Fruit fly (Drosophila melanogaster): Measurements from ENCODE around the gene colt.
A peak's percentile ranks its signal among the peaks of the same experiment; 100 is the strongest.

The colt gene

dm6 chr2L:2769476-2770185 is at the start of gene colt, which contains the start of gene HINT1 (continued):
- TF ChIP-seq CG14710 (tag; optimal IDR thresholded peaks at IDR 0.05) (peak; percentile 70), knrl (GFP tag; IDR thresholded peaks at IDR 0.05; ENCODE audit: partially characterized antibody) (peak; percentile 36; the same call in 1 of the 3 replicates), hkb (optimal IDR thresholded peaks at IDR 0.05) (no peak), hkb (GFP tag; IDR thresholded peaks at IDR 0.05) (no peak), her (GFP tag; optimal IDR thresholded peaks at IDR 0.05) (peak; percentile 99), CoRest (tag; optimal IDR thresholded peaks at IDR 0.05) (peak; percentile 47), btn (GFP tag; optimal IDR thresholded peaks at IDR 0.05) (no peak), CG4328 (GFP tag; optimal IDR thresholded peaks at IDR 0.05) (no peak), Mad (GFP tag; optimal IDR thresholded peaks at IDR 0.05) (no peak), chif (GFP tag; optimal IDR thresholded peaks at IDR 0.05) (no peak), Doc2 (GFP tag; IDR thresholded peaks at IDR 0.05) (no peak), CG12942 (GFP tag; optimal IDR thresholded peaks at IDR 0.05) (no peak), Blimp-1 (GFP tag; optimal IDR thresholded peaks at IDR 0.05) (no peak), Deaf1 (tag; optimal IDR thresholded peaks at IDR 0.05) (peak; percentile 60), Elba2 (GFP tag; optimal IDR thresholded peaks at IDR 0.05) (no peak), chn (GFP tag; optimal IDR thresholded peaks at IDR 0.05) (no peak), Rfx (GFP tag; IDR thresholded peaks at IDR 0.05) (peak; percentile 37; the same call in 1 of the 2 replicates), CG14441 (GFP tag; IDR thresholded peaks at IDR 0.05) (peak; percentile 37; the same call in 1 of the 2 replicates), CG12391 (tag; optimal IDR thresholded peaks at IDR 0.05) (peak; percentile 29), Hr78 (GFP tag; optimal IDR thresholded peaks at IDR 0.05) (peak in 1 of 2 experiments; percentile 9), Dp (GFP tag; optimal IDR thresholded peaks at IDR 0.05) (peak; percentile 41), lilli (GFP tag; optimal IDR thresholded peaks at IDR 0.05) (peak; percentile 17), dysf (GFP tag; IDR thresholded peaks at IDR 0.05) (no peak), Mrtf (GFP tag; IDR thresholded peaks at IDR 0.05) (no peak), Sry-δ (GFP tag; optimal IDR thresholded peaks at IDR 0.05) (peak; percentile 41), crp (GFP tag; optimal IDR thresholded peaks at IDR 0.05) (peak in 1 of 2 experiments; percentile 54), dmrt99B (tag; optimal IDR thresholded peaks at IDR 0.05) (no peak), CG10267 (tag; optimal IDR thresholded peaks at IDR 0.05) (peak; percentile 45)

- TF ChIP-seq Doc3 (GFP tag; IDR thresholded peaks at IDR 0.05; ENCODE audit: partially characterized antibody) = no peak
- TF ChIP-seq ATbp (GFP tag; optimal IDR thresholded peaks at IDR 0.05) = no peak
- no peak for TF ChIP-seq D19B (GFP tag; optimal IDR thresholded peaks at IDR 0.05)
- TF ChIP-seq ac (GFP tag; optimal IDR thresholded peaks at IDR 0.05) = no peak
- TF ChIP-seq NFAT (GFP tag; IDR thresholded peaks at IDR 0.05) = no peak
- peak in 1 of 2 experiments; percentile 70 for TF ChIP-seq crp (GFP tag; optimal IDR thresholded peaks at IDR 0.05)
- TF ChIP-seq Dp (GFP tag; optimal IDR thresholded peaks at IDR 0.05) = peak; percentile 70
- no peak for TF ChIP-seq MESR4 (GFP tag; optimal IDR thresholded peaks at IDR 0.05)
- TF ChIP-seq Hsf (GFP tag; optimal IDR thresholded peaks at IDR 0.05) = no peak
- TF ChIP-seq dimm (GFP tag; IDR thresholded peaks at IDR 0.05) = no peak
- TF ChIP-seq CG31365 (tag; optimal IDR thresholded peaks at IDR 0.05) = peak; percentile 94
- TF ChIP-seq E2f2 (GFP tag; IDR thresholded peaks at IDR 0.05) = peak; percentile 75
- peak; percentile 100 for TF ChIP-seq ewg (GFP tag; optimal IDR thresholded peaks at IDR 0.05)
- no peak for TF ChIP-seq CG7987 (GFP tag; optimal IDR thresholded peaks at IDR 0.05)
- no peak for TF ChIP-seq BEAF-32 (GFP tag; optimal IDR thresholded peaks at IDR 0.05)
- no peak for TF ChIP-seq CG10209 (GFP tag; optimal IDR thresholded peaks at IDR 0.05)
- peak; percentile 15 for TF ChIP-seq pzg (GFP tag; optimal IDR thresholded peaks at IDR 0.05)
- no peak for TF ChIP-seq esg (GFP tag; conservative IDR thresholded peaks at IDR 0.05)
- TF ChIP-seq CG33557 (GFP tag; optimal IDR thresholded peaks at IDR 0.05) = no peak
- no peak for TF ChIP-seq Lim3 (GFP tag; IDR thresholded peaks at IDR 0.05)
- no peak for TF ChIP-seq E2f1 (GFP tag; IDR thresholded peaks at IDR 0.05)
- no peak for TF ChIP-seq fd64A (GFP tag; optimal IDR thresholded peaks at IDR 0.05)
- TF ChIP-seq caup (GFP tag; optimal IDR thresholded peaks at IDR 0.05; ENCODE audit: severe bottlenecking) = no peak
Observed at dm6 chr2L:2815673-2816072, 45.8 kb upstream of the colt start, which contains the start of gene G6P. TSS of gene G6P (minus strand) at chr2L:2815760.
